Worm (Caenorhabditis elegans) whole organism, L4/young adult: ENCODE measurements around the gene fbxl-1.

Experiments used
- dao-5 ChIP-seq: sonication (generic microtip); optimal IDR thresholded peaks from 2 replicates; lab custom pipeline; 2016; ENCODE audit warnings: missing genotype, missing genetic modification characterization, moderate library complexity, missing compliant biosample characterization
- him-1 ChIP-seq: sonication (generic microtip); optimal IDR thresholded peaks from 2 replicates; lab custom pipeline; 2016; ENCODE audit warnings: missing genotype, missing genetic modification reagents, missing genetic modification characterization, missing compliant biosample characterization

DNA sequence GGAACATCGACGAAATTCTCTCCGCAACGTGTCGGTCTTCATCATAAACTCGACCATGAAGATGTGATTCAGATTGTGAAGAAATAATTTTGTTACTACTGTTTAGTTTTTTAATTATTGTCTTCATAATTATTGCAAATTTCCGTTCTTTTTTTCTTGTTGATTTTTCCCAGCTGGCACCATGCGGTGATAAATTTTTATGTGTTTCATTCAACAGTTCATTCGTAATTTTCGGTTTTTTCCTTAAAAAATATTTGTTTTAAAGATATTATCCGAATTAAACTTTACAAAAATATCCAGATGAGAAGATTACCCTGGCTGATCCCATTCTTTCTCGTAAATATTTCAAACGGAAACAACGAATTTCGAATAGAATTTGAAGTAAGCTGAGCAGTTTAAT is 19.4 kb downstream of the fbxl-1 start, which contains the start of gene C02F5.13:
- TF ChIP-seq dao-5 (no peak), him-1 (tag; lab: Kevin White, UChicago) (no peak)
